Worm (Caenorhabditis elegans) whole organism, L3 larva: ENCODE measurements around the gene F15D4.4.

Experiments used
- R02D3.7 ChIP-seq: fragments of 150-350 bp; optimal IDR thresholded peaks from 2 replicates; lab custom pipeline; 2014; ENCODE audit warnings: missing biosample characterization, missing genetic modification characterization
- ZK546.5 ChIP-seq: sonication (generic microtip); optimal IDR thresholded peaks from 2 replicates; lab custom pipeline; 2017; ENCODE audit warnings: missing biosample characterization, missing genetic modification characterization
- aly-2 ChIP-seq: fragments of 150-350 bp; optimal IDR thresholded peaks from 2 replicates; lab custom pipeline; 2014; ENCODE audit warnings: missing biosample characterization, missing genetic modification characterization
- ama-1 ChIP-seq: fragments of 150-350 bp; optimal IDR thresholded peaks from 2 replicates; lab custom pipeline; 2018
- ceh-16 ChIP-seq: sonication (generic microtip); optimal IDR thresholded peaks from 2 replicates; lab custom pipeline; 2017; ENCODE audit warnings: missing biosample characterization, missing genetic modification characterization
- ceh-28 ChIP-seq: fragments of 150-350 bp; optimal IDR thresholded peaks from 2 replicates; lab custom pipeline; 2014; ENCODE audit warnings: missing biosample characterization, missing genetic modification reagents, missing genetic modification characterization
- ceh-82 ChIP-seq: fragments of 150-350 bp; optimal IDR thresholded peaks from 2 replicates; lab custom pipeline; 2014; ENCODE audit warnings: missing biosample characterization, missing genetic modification characterization
- daf-12 ChIP-seq: fragments of 150-350 bp; optimal IDR thresholded peaks from 2 replicates; lab custom pipeline; 2014; ENCODE audit warnings: missing biosample characterization, missing genetic modification reagents, missing genetic modification characterization
- egl-27 ChIP-seq: sonication (generic microtip); optimal IDR thresholded peaks from 4 replicates; lab custom pipeline; 2017; ENCODE audit warnings: missing biosample characterization, missing genetic modification reagents, missing genetic modification characterization
- egl-5 ChIP-seq: fragments of 150-350 bp; optimal IDR thresholded peaks from 2 replicates; lab custom pipeline; 2017; ENCODE audit warnings: missing biosample characterization, missing genetic modification reagents, missing genetic modification characterization, inconsistent platforms
- elt-3 ChIP-seq, 3 experiments: fragments of 150-350 bp in 1 of 3; sonication (generic microtip) in 2 of 3; optimal IDR thresholded peaks; 2 replicates in 2 of 3; 4 replicates in 1 of 3; lab custom pipeline; 2014 to 2017; ENCODE audit warnings: missing biosample characterization in 3 of 3, missing genetic modification characterization in 3 of 3
- fkh-10 ChIP-seq: sonication (generic microtip); optimal IDR thresholded peaks from 2 replicates; lab custom pipeline; 2017; ENCODE audit warnings: missing biosample characterization, missing genetic modification reagents, missing genetic modification characterization
- fkh-2 ChIP-seq: fragments of 150-350 bp; optimal IDR thresholded peaks from 2 replicates; lab custom pipeline; 2014; ENCODE audit warnings: missing biosample characterization, missing genetic modification reagents, missing genetic modification characterization
- fos-1 ChIP-seq: fragments of 150-350 bp; optimal IDR thresholded peaks from 2 replicates; lab custom pipeline; 2014; ENCODE audit warnings: missing biosample characterization, missing genetic modification characterization
- hmg-11 ChIP-seq: sonication (generic microtip); optimal IDR thresholded peaks from 2 replicates; lab custom pipeline; 2016; ENCODE audit warnings: missing genetic modification characterization, missing compliant biosample characterization
- jun-1 ChIP-seq: fragments of 150-350 bp; optimal IDR thresholded peaks from 2 replicates; lab custom pipeline; 2014; ENCODE audit warnings: missing biosample characterization, missing genetic modification reagents, missing genetic modification characterization
- lin-15B ChIP-seq: fragments of 150-350 bp; optimal IDR thresholded peaks from 2 replicates; lab custom pipeline; 2014; ENCODE audit warnings: missing biosample characterization, missing genetic modification characterization
- lin-39 ChIP-seq: fragments of 150-350 bp; optimal IDR thresholded peaks from 2 replicates; lab custom pipeline; 2018; ENCODE audit warnings: missing biosample characterization, missing genetic modification reagents, missing genetic modification characterization
- lsy-12 ChIP-seq: sonication (generic microtip); optimal IDR thresholded peaks from 2 replicates; lab custom pipeline; 2016; ENCODE audit warnings: mild to moderate bottlenecking, missing genetic modification characterization, missing compliant biosample characterization
- mdl-1 ChIP-seq: fragments of 150-350 bp; optimal IDR thresholded peaks from 2 replicates; lab custom pipeline; 2014; ENCODE audit warnings: missing biosample characterization, missing genetic modification characterization
- mml-1 ChIP-seq: fragments of 150-350 bp; sonication (generic microtip); optimal IDR thresholded peaks from 3 replicates; lab custom pipeline; 2014; ENCODE audit warnings: missing biosample characterization, missing genetic modification characterization
- nfya-1 ChIP-seq: sonication (generic microtip); optimal IDR thresholded peaks from 2 replicates; lab custom pipeline; 2017; ENCODE audit warnings: missing genetic modification characterization, mild to moderate bottlenecking, missing compliant biosample characterization, antibody characterized with exemption, moderate library complexity; ENCODE audit not compliant: insufficient read depth
- nhr-11 ChIP-seq: fragments of 150-350 bp; optimal IDR thresholded peaks from 2 replicates; lab custom pipeline; 2014; ENCODE audit warnings: missing biosample characterization, missing genetic modification characterization
- nhr-12 ChIP-seq: fragments of 150-350 bp; optimal IDR thresholded peaks from 2 replicates; lab custom pipeline; 2014; ENCODE audit warnings: missing biosample characterization, missing genetic modification characterization
- nhr-237 ChIP-seq: fragments of 150-350 bp; optimal IDR thresholded peaks from 2 replicates; lab custom pipeline; 2014; ENCODE audit warnings: missing biosample characterization, missing genetic modification characterization
- nhr-25 ChIP-seq: sonication (generic microtip); optimal IDR thresholded peaks from 2 replicates; lab custom pipeline; 2017; ENCODE audit warnings: missing biosample characterization, missing genetic modification characterization
- nhr-28 ChIP-seq: fragments of 150-350 bp; optimal IDR thresholded peaks from 2 replicates; lab custom pipeline; 2014; ENCODE audit warnings: missing biosample characterization, missing genetic modification characterization
- nhr-43 ChIP-seq: sonication (generic microtip); optimal IDR thresholded peaks from 2 replicates; lab custom pipeline; 2016; ENCODE audit warnings: mild to moderate bottlenecking, missing genetic modification characterization, missing compliant biosample characterization; ENCODE audit not compliant: poor library complexity, severe bottlenecking
- nhr-67 ChIP-seq: fragments of 150-350 bp; optimal IDR thresholded peaks from 2 replicates; lab custom pipeline; 2014; ENCODE audit warnings: missing biosample characterization, missing genetic modification characterization
- nhr-76 ChIP-seq: fragments of 150-350 bp; sonication (generic microtip); optimal IDR thresholded peaks from 5 replicates; lab custom pipeline; 2014; ENCODE audit warnings: missing biosample characterization, missing genetic modification characterization
- nhr-77 ChIP-seq: fragments of 150-350 bp; optimal IDR thresholded peaks from 2 replicates; lab custom pipeline; 2014; ENCODE audit warnings: missing biosample characterization, missing genetic modification characterization
- pha-4 ChIP-seq: fragments of 150-350 bp; optimal IDR thresholded peaks from 2 replicates; lab custom pipeline; 2014; ENCODE audit warnings: missing biosample characterization, missing genetic modification reagents, missing genetic modification characterization
- pqm-1 ChIP-seq: fragments of 150-350 bp; optimal IDR thresholded peaks from 2 replicates; lab custom pipeline; 2017; ENCODE audit warnings: missing biosample characterization, missing genetic modification characterization, inconsistent platforms
- sea-2 ChIP-seq: fragments of 150-350 bp; sonication (generic microtip); optimal IDR thresholded peaks from 4 replicates; lab custom pipeline; 2014; ENCODE audit warnings: missing biosample characterization, missing genetic modification reagents, missing genetic modification characterization
- tbx-2 ChIP-seq: sonication (generic microtip); optimal IDR thresholded peaks from 2 replicates; lab custom pipeline; 2016; ENCODE audit warnings: mild to moderate bottlenecking, missing genetic modification characterization, missing compliant biosample characterization
- unc-39 ChIP-seq: sonication (generic microtip); optimal IDR thresholded peaks from 4 replicates; lab custom pipeline; 2017; ENCODE audit warnings: missing biosample characterization, missing genetic modification characterization
- unc-62 ChIP-seq: fragments of 150-350 bp; sonication (generic microtip); optimal IDR thresholded peaks from 4 replicates; lab custom pipeline; 2014; ENCODE audit warnings: missing biosample characterization, missing genetic modification reagents, missing genetic modification characterization
- zag-1 ChIP-seq: fragments of 150-350 bp; optimal IDR thresholded peaks from 2 replicates; lab custom pipeline; 2014; ENCODE audit warnings: missing biosample characterization, missing genetic modification characterization
- ztf-11 ChIP-seq: fragments of 150-350 bp; optimal IDR thresholded peaks from 2 replicates; lab custom pipeline; 2014; ENCODE audit warnings: missing biosample characterization, missing genetic modification characterization
- ztf-4 ChIP-seq: fragments of 150-350 bp; optimal IDR thresholded peaks from 2 replicates; lab custom pipeline; 2014; ENCODE audit warnings: missing biosample characterization, missing genetic modification characterization

Gene F15D4.4

ce11 chrII:13255291-13255690, 12.4 kb upstream of the F15D4.4 start:
- no peak for TF ChIP-seq ztf-4
- no peak for TF ChIP-seq nhr-28 (tag; lab: Kevin White, UChicago)
- no peak for TF ChIP-seq ceh-28 (tag; lab: Kevin White, UChicago)
- TF ChIP-seq ceh-82 = no peak
- TF ChIP-seq mml-1 = no peak
- TF ChIP-seq aly-2 (tag; lab: Kevin White, UChicago) = no peak
- TF ChIP-seq unc-39 (tag; lab: Kevin White, UChicago) = no peak
- TF ChIP-seq tbx-2 (tag; lab: Kevin White, UChicago) = no peak
- TF ChIP-seq elt-3 (tag; optimal IDR thresholded peaks at IDR 0.05; lab: Kevin White, UChicago) = no peak

ce11 chrII:13248886-13249285, 6.0 kb upstream of the F15D4.4 start, which contains the start of gene F15D4.6:
TSS of gene F15D4.6 (plus strand) at chrII:13249186.
- TF ChIP-seq unc-39 (tag; lab: Kevin White, UChicago) (no peak), ceh-28 (tag; lab: Kevin White, UChicago) (no peak), nhr-28 (tag; lab: Kevin White, UChicago) (no peak), daf-12 (no peak), nhr-25 (no peak), pqm-1 (tag; lab: Kevin White, UChicago) (no peak), sea-2 (GFP tag; lab: Kevin White, UChicago) (no peak), R02D3.7 (tag; lab: Kevin White, UChicago) (no peak), egl-27 (tag; lab: Kevin White, UChicago) (no peak), nhr-76 (tag; lab: Kevin White, UChicago) (no peak), zag-1 (tag; lab: Kevin White, UChicago) (no peak), nhr-11 (tag; lab: Kevin White, UChicago) (no peak)

- TF ChIP-seq nhr-28 (tag; lab: Kevin White, UChicago) (no peak), zag-1 (tag; lab: Kevin White, UChicago) (no peak), ztf-11 (tag; lab: Kevin White, UChicago) (no peak), mml-1 (no peak), nhr-77 (tag; lab: Kevin White, UChicago) (no peak), nhr-11 (tag; lab: Kevin White, UChicago) (no peak), mdl-1 (tag; lab: Kevin White, UChicago) (no peak), elt-3 (tag; optimal IDR thresholded peaks at IDR 0.05; lab: Kevin White, UChicago) (no peak), fkh-10 (GFP tag; lab: Kevin White, UChicago) (no peak)
These were observed 2.2 kb upstream of the F15D4.4 start, which contains the start of gene F15D4.5 for ce11 chrII:13245076-13245475. TSS of gene F15D4.5 (plus strand) at chrII:13245376.

ce11 chrII:13239593-13239992, 3.3 kb downstream of the F15D4.4 start:
- TF ChIP-seq ama-1 = no peak
- no peak for TF ChIP-seq ceh-16
- no peak for TF ChIP-seq nhr-25
- TF ChIP-seq egl-27 (tag; lab: Kevin White, UChicago) = no peak
- no peak for TF ChIP-seq elt-3 (tag; optimal IDR thresholded peaks at IDR 0.05; lab: Kevin White, UChicago)
- TF ChIP-seq fos-1 (tag; lab: Kevin White, UChicago) = no peak
- TF ChIP-seq nhr-67 (tag; lab: Kevin White, UChicago) = no peak
- no peak for TF ChIP-seq unc-62 (GFP tag; lab: Kevin White, UChicago)
- no peak for TF ChIP-seq nhr-12 (tag; lab: Kevin White, UChicago)
- TF ChIP-seq ceh-28 (tag; lab: Kevin White, UChicago) = no peak
- no peak for TF ChIP-seq zag-1 (tag; lab: Kevin White, UChicago)
- TF ChIP-seq daf-12 = no peak
- TF ChIP-seq tbx-2 (tag; lab: Kevin White, UChicago) = no peak

ce11 chrII:13237829-13238404, 5.0 kb downstream of the F15D4.4 start, which contains the start of gene romo-1:
TSS of gene romo-1 (minus strand) at chrII:13237907.
- TF ChIP-seq aly-2 (tag; lab: Kevin White, UChicago) (no peak), nhr-43 (tag; lab: Kevin White, UChicago) (peak; percentile 59), jun-1 (tag; lab: Kevin White, UChicago) (no peak), egl-5 (peak; percentile 52), ztf-4 (no peak), ceh-82 (no peak), nhr-77 (tag; lab: Kevin White, UChicago) (no peak), lsy-12 (tag; lab: Kevin White, UChicago) (no peak), ZK546.5 (no peak), nhr-25 (peak; percentile 53), nhr-28 (tag; lab: Kevin White, UChicago) (no peak), mml-1 (no peak), elt-3 (tag; optimal IDR thresholded peaks at IDR 0.05; lab: Kevin White, UChicago) (no peak), unc-39 (tag; lab: Kevin White, UChicago) (no peak), pqm-1 (tag; lab: Kevin White, UChicago) (no peak), pha-4 (tag; lab: Kevin White, UChicago) (peak; percentile 90), nhr-237 (tag; lab: Kevin White, UChicago) (no peak), mdl-1 (tag; lab: Kevin White, UChicago) (no peak), lin-39 (peak; percentile 19), lin-15B (tag; lab: Kevin White, UChicago) (peak; percentile 77), hmg-11 (tag; lab: Kevin White, UChicago) (peak; percentile 53), nhr-67 (tag; lab: Kevin White, UChicago) (no peak), nhr-76 (tag; lab: Kevin White, UChicago) (no peak), fos-1 (tag; lab: Kevin White, UChicago) (no peak), fkh-10 (GFP tag; lab: Kevin White, UChicago) (no peak), R02D3.7 (tag; lab: Kevin White, UChicago) (peak; percentile 44), ztf-11 (tag; lab: Kevin White, UChicago) (no peak), fkh-2 (no peak), nfya-1 (tag; lab: Kevin White, UChicago) (peak; percentile 84), tbx-2 (tag; lab: Kevin White, UChicago) (peak; percentile 42)
